Fruit fly (Drosophila melanogaster): ENCODE measurements around the gene CG7191.
A peak's percentile ranks its signal among the peaks of the same experiment; 100 is the strongest.

The CG7191 gene

dm6 chr2L:7808886-7809698 is 41.7 kb downstream of the CG7191 start:
- TF ChIP-seq noc (tag; optimal IDR thresholded peaks at IDR 0.05) = no peak

dm6 chr2L:7809699-7810088 is 42.3 kb downstream of the CG7191 start:
- peak; percentile 2 for TF ChIP-seq noc (tag; optimal IDR thresholded peaks at IDR 0.05)

- TF ChIP-seq noc (tag; optimal IDR thresholded peaks at IDR 0.05) = no peak
Observed at dm6 chr2L:7810519-7810918, 43.1 kb downstream of the CG7191 start, which contains the start of gene Cdc14. TSS of gene Cdc14 (minus strand) at chr2L:7810703.

- TF ChIP-seq noc (tag; optimal IDR thresholded peaks at IDR 0.05) = no peak
Observed at dm6 chr2L:7811249-7812002, 44.0 kb downstream of the CG7191 start, which contains the start of gene LanB1. TSS of gene LanB1 (plus strand) at chr2L:7811438.

dm6 chr2L:7812555-7813339 is 45.3 kb downstream of the CG7191 start:
- no peak for TF ChIP-seq noc (tag; optimal IDR thresholded peaks at IDR 0.05)

dm6 chr2L:7813357-7813756 is 45.9 kb downstream of the CG7191 start:
- no peak for TF ChIP-seq noc (tag; optimal IDR thresholded peaks at IDR 0.05)

- TF ChIP-seq noc (tag; optimal IDR thresholded peaks at IDR 0.05) = no peak
Observed at dm6 chr2L:7820408-7820807, 53.0 kb downstream of the CG7191 start.

dm6 chr2L:7820851-7821250 is 53.4 kb downstream of the CG7191 start, which contains the start of gene CG7115:
TSS of gene CG7115 (plus strand) at chr2L:7821151.
- no peak for TF ChIP-seq noc (tag; optimal IDR thresholded peaks at IDR 0.05)

dm6 chr2L:7821279-7821848 is 53.9 kb downstream of the CG7191 start:
- TF ChIP-seq noc (tag; optimal IDR thresholded peaks at IDR 0.05) = peak; percentile 19
